Worm (Caenorhabditis elegans) whole organism, L4/young adult: ENCODE data around the gene C38D4.7.

Source experiments
- W03F9.2 ChIP-seq: fragments of 150-350 bp; optimal IDR thresholded peaks from 2 replicates; lab custom pipeline; 2014; ENCODE audit warnings: missing biosample characterization, missing genetic modification characterization
- dao-5 ChIP-seq: sonication (generic microtip); optimal IDR thresholded peaks from 2 replicates; lab custom pipeline; 2016; ENCODE audit warnings: missing genotype, missing genetic modification characterization, moderate library complexity, missing compliant biosample characterization
- him-1 ChIP-seq: sonication (generic microtip); optimal IDR thresholded peaks from 2 replicates; lab custom pipeline; 2016; ENCODE audit warnings: missing genotype, missing genetic modification reagents, missing genetic modification characterization, missing compliant biosample characterization

Gene C38D4.7

ce11 chrIII:4811195-4811594 lies at the start of gene C38D4.7:
Gene C38D4.7 (minus strand): TSS chrIII:4811295.
- no peak for TF ChIP-seq him-1
- TF ChIP-seq dao-5 (tag; lab: Kevin White, UChicago): no peak
- TF ChIP-seq W03F9.2 (tag; lab: Kevin White, UChicago): no peak

- TF ChIP-seq him-1 (no peak), W03F9.2 (tag; lab: Kevin White, UChicago) (no peak), dao-5 (tag; lab: Kevin White, UChicago) (no peak)
Measured at ce11 chrIII:4859039-4859438, 47.9 kb upstream of the C38D4.7 start, which contains the start of gene C35D10.6. Gene C35D10.6 (plus strand): TSS chrIII:4859339.

- TF ChIP-seq dao-5 (tag; lab: Kevin White, UChicago) (no peak), W03F9.2 (tag; lab: Kevin White, UChicago) (no peak), him-1 (no peak)
Measured at ce11 chrIII:4856992-4857391, 45.9 kb upstream of the C38D4.7 start.

DNA sequence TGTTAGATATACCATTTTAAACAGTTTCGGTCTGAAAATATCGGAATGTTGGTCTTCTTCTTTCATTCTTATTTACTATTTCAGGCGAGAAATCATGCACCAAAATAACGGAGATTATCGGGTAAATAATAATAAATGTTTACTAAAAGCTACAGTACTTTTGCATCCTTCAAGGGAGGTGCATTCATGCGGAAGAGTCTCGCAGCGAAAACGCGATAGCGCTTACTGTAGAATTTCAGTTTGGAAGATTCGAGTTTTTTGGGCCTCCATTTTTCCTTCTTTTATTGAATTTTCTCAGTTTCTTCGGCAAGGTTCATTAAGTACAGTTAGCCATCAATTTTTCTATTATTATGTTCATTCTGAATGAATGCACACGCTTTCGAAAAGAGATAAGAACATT lies 45.0 kb upstream of the C38D4.7 start, which contains the start of gene C35D10.7:
C35D10.7 (plus strand) TSS at position 85 of the 400 bp plus-strand sequence.
- TF ChIP-seq W03F9.2 (tag; lab: Kevin White, UChicago) (no peak), dao-5 (tag; lab: Kevin White, UChicago) (no peak), him-1 (no peak)

ce11 chrIII:4854918-4855317 lies 43.8 kb upstream of the C38D4.7 start, which contains the start of gene C35D10.8:
Gene C35D10.8 (plus strand): TSS chrIII:4855218.
- TF ChIP-seq dao-5 (tag; lab: Kevin White, UChicago): no peak
- TF ChIP-seq him-1: no peak
- TF ChIP-seq W03F9.2 (tag; lab: Kevin White, UChicago): no peak

DNA sequence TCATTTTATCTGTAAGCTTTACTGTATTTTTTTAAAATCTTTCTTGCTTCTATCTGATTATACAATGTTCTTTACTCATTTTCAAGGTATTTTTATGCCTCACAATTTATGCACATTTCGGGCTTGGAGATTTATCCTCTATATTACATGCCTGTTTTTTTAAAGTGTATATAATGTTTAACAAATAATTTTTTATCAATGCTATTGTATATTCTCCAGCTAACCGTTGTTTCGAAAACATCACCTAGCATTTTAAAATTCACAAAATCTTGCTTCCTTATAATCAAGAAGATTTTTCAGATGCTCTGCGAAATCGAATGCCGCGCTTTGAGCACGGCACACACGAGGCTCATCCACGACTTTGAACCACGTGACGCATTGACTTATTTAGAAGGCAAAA lies 40.9 kb upstream of the C38D4.7 start, which contains the start of gene ced-4:
ced-4 (plus strand) TSS at position 301 of the 400 bp plus-strand sequence.
- TF ChIP-seq him-1: no peak
- TF ChIP-seq dao-5 (tag; lab: Kevin White, UChicago): no peak
- no peak for TF ChIP-seq W03F9.2 (tag; lab: Kevin White, UChicago)

DNA sequence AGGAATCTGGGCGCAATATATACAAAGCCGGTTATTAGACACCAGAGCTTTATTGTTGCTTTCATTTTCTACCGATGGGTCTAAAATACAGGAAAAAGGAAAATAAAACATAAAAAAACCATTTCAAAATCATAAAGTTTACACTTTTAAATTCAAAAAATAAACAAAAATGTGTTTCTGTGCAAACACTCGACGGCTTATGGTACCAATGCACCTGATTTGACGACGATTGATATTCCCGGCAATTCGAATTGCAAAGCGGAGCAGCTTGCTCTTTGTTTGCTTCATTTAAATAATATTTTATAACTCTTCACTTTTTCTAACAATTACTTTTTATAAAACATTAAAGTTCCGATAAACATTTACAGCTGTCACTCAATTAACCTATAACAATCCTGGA lies 39.0 kb upstream of the C38D4.7 start, which contains the start of gene F26A1.1:
F26A1.1 (plus strand) TSS at position 369 of the 400 bp plus-strand sequence.
- TF ChIP-seq him-1: no peak
- peak; percentile 73 for TF ChIP-seq W03F9.2 (tag; lab: Kevin White, UChicago)

- TF ChIP-seq dao-5 (tag; lab: Kevin White, UChicago) (no peak), him-1 (no peak), W03F9.2 (tag; lab: Kevin White, UChicago) (no peak)
Measured at ce11 chrIII:4849739-4850138, 38.6 kb upstream of the C38D4.7 start, which contains the start of gene nonu-1. Gene nonu-1 (minus strand): TSS chrIII:4849907.

DNA sequence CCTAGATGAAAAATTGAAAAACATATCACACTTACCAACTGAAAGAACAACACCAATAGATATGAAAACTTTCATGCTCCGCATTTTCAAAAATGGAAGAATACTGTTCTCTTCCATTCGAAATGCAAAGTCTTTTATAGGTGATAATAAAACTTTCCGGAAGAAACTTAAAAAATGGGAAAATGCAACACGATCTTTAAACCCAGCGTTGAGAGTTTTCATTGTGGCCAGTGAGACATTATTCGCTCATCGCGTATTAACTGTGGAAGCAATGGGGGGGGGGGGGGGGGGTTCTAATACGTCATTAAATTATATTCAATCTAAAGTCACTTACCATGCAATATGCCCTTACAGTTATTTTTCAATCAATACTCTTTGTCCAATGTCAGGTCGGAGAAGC lies 33.2 kb upstream of the C38D4.7 start, which contains the start of the genes clec-157 and fkh-5:
clec-157 (minus strand) TSS at position 101 of the 400 bp plus-strand sequence.
fkh-5 (plus strand) TSS at position 336 of the 400 bp plus-strand sequence.
- TF ChIP-seq W03F9.2 (tag; lab: Kevin White, UChicago) (no peak), him-1 (no peak)

DNA sequence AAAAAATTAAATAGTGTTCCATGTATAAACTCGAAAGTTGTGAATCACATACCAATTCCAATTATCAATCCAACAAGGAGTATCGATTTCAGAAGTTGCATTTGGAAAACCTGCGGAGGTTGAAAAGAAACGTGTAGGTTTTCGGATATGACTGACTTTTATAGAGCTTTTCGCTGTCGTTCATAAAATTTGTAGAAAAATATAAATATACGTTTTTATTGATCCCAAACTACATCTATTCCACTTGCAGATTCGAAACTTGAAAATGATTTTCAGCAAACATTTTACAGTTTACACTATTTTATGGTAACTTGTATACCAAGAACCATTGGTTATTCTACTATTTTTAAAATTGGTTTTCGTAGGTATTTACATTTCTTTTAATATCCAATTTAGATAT lies 31.1 kb upstream of the C38D4.7 start, which contains the start of gene clec-156:
clec-156 (minus strand) TSS at position 101 of the 400 bp plus-strand sequence.
- TF ChIP-seq W03F9.2 (tag; lab: Kevin White, UChicago) (no peak), him-1 (no peak), dao-5 (tag; lab: Kevin White, UChicago) (no peak)

DNA sequence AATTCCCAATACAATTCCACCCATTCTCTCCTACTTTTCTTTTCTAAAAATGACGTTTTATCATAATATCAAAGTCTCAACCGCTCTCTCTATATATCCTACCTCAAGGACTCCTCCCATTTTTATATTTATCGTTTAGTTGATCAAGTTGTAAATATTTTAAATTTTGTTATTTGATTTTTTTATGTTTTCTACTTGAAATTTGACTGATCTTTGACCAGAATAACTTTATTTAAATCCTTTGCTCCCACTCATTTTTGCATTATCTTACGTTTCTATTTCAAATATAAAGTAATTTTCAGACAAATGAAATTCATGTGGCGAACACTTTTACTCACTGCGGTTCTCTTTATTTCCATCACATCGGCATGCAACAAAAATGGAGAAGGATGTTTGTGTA lies 26.3 kb upstream of the C38D4.7 start, which contains the start of the genes acbp-7 and F26A1.19:
acbp-7 (plus strand) TSS at position 301 of the 400 bp plus-strand sequence.
F26A1.19 (plus strand) TSS at position 303 of the 400 bp plus-strand sequence.
- TF ChIP-seq dao-5 (tag; lab: Kevin White, UChicago): no peak
- TF ChIP-seq him-1: no peak
- no peak for TF ChIP-seq W03F9.2 (tag; lab: Kevin White, UChicago)

ce11 chrIII:4830207-4830606 lies 19.1 kb upstream of the C38D4.7 start, which contains the start of gene nspd-9:
Gene nspd-9 (minus strand): TSS chrIII:4830307.
- TF ChIP-seq W03F9.2 (tag; lab: Kevin White, UChicago): no peak
- no peak for TF ChIP-seq him-1
- TF ChIP-seq dao-5 (tag; lab: Kevin White, UChicago): no peak

DNA sequence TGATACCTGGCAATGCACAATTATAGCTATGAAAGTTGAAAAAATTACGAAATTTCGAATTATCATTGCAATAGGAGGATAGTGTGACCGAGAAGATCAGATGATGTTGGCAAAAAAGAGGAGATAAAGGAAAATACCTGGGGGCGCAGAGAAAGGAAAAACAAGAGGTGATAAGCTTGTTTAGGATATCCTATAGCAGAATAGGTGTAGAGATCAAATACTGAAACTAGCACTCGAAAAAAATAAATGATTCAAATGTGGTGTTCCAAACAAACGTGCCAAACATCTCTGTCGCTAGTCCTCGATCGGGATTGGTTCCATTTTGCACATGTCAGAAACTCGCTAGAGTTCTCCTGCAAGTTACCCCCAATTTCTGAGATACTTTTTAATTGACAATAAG lies 18.3 kb upstream of the C38D4.7 start, which contains the start of gene F26A1.9:
F26A1.9 (minus strand) TSS at position 101 of the 400 bp plus-strand sequence.
- TF ChIP-seq him-1 (no peak), dao-5 (tag; lab: Kevin White, UChicago) (no peak), W03F9.2 (tag; lab: Kevin White, UChicago) (no peak)

DNA sequence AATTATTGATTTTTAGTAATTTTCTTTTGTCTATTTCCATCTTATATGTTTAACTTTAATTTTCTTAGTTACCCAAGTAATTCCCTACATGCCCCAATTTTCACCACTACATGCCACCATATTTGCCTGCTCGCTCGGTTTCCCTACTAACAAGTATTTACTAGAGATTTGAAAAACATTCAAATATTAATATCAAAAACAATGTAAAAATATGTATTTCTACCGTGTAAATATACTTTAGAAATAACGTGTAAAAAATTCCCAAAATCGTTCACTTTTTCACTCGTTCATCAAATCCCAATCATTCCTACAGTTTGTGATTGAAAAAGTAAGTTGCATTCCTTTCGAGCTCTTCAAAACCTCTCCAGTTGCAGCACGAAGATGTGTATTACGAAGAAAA lies 15.5 kb upstream of the C38D4.7 start, which contains the start of gene F26A1.3:
F26A1.3 (plus strand) TSS at position 301 of the 400 bp plus-strand sequence.
- TF ChIP-seq dao-5 (tag; lab: Kevin White, UChicago) (no peak), him-1 (no peak), W03F9.2 (tag; lab: Kevin White, UChicago) (no peak)
